Worm (Caenorhabditis elegans): Measurements from ENCODE around the gene M106.2.

Gene M106.2

DNA sequence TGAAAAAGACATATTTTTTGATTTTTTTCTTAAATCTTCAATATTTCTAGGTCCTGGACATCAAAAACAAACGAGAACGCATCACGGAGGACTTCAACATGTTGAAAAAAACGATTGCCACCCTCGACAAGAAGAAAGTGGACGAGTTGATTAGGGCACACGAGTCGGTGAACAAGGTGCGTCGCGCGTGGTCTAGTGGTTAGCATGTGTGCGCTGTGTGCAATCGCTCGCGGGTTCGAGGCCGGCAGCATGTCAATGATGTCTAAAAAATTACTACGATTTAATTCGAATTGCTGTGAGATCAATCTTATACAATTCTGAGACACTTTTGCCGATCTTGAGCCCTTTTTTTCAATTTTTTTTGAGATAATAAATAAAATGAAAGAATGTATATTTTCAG lies 9.7 kb downstream of the M106.2 start (continued):
- TF ChIP-seq cebp-1 (GFP tag; IDR thresholded peaks at IDR 0.05) = peak; percentile 37; the same call in 1 of the 2 replicates
- peak; percentile 76 for TF ChIP-seq cebp-1 (tag; optimal IDR thresholded peaks at IDR 0.05)
- TF ChIP-seq ztf-26 (tag; optimal IDR thresholded peaks at IDR 0.05) = peak; percentile 79
- TF ChIP-seq B0019.2 (GFP tag; conservative IDR thresholded peaks at IDR 0.05) = 0 out of 2 replicates have a peak, but pooled peaks have one; percentile 19
- TF ChIP-seq nhr-120 (GFP tag; IDR thresholded peaks at IDR 0.05) = peak; percentile 71; the same call in 1 of the 2 replicates
- no peak for TF ChIP-seq ama-1 (optimal IDR thresholded peaks at IDR 0.05)
- TF ChIP-seq ama-1 (GFP tag; optimal IDR thresholded peaks at IDR 0.05) = peak; percentile 62 to 67
- peak; percentile 24 for TF ChIP-seq sptf-2 (GFP tag; optimal IDR thresholded peaks at IDR 0.05)
- TF ChIP-seq rpc-1 (optimal IDR thresholded peaks at IDR 0.05) = peak; percentile 87
- TF ChIP-seq rpc-1 (tag; optimal IDR thresholded peaks at IDR 0.05) = peak; percentile 87
- peak; percentile 49; the same call in 1 of the 2 replicates for TF ChIP-seq pbrm-1 (GFP tag; IDR thresholded peaks at IDR 0.05)
- TF ChIP-seq F52B5.7 (tag; optimal IDR thresholded peaks at IDR 0.05) = peak; percentile 80
- peak; percentile 23 for TF ChIP-seq hlh-12 (tag; optimal IDR thresholded peaks at IDR 0.05)
- peak; percentile 75 for TF ChIP-seq fkh-3 (tag; optimal IDR thresholded peaks at IDR 0.05)
- TF ChIP-seq ceh-58 (GFP tag; IDR thresholded peaks at IDR 0.05) = no peak
- TF ChIP-seq aptf-2 (GFP tag; conservative IDR thresholded peaks at IDR 0.05) = no peak
- TF ChIP-seq repo-1 (tag; optimal IDR thresholded peaks at IDR 0.05) = peak; percentile 87
- TF ChIP-seq snpc-3.4 (tag; optimal IDR thresholded peaks at IDR 0.05) = peak; percentile 75
- 0 out of 2 replicates have a peak, but pooled peaks have one; percentile 29 for TF ChIP-seq Y79H2A.3 (GFP tag; conservative IDR thresholded peaks at IDR 0.05)
- TF ChIP-seq tbx-9 (tag; optimal IDR thresholded peaks at IDR 0.05; ENCODE audit: borderline replicate concordance) = peak; percentile 38
- TF ChIP-seq snpc-4 (GFP tag; optimal IDR thresholded peaks at IDR 0.05) = peak; percentile 75
- TF ChIP-seq snpc-4 (tag; optimal IDR thresholded peaks at IDR 0.05) = peak; percentile 24 to 78 (median 72)
- TF ChIP-seq nhr-27 (tag; optimal IDR thresholded peaks at IDR 0.05) = no peak
- TF ChIP-seq aptf-3 (GFP tag; IDR thresholded peaks at IDR 0.05) = peak; percentile 61; the same call in 1 of the 2 replicates
- no peak for TF ChIP-seq sea-2 (GFP tag; IDR thresholded peaks at IDR 0.05)
- TF ChIP-seq ceh-79 (tag; optimal IDR thresholded peaks at IDR 0.05) = peak; percentile 84
- peak; percentile 58; the same call in 1 of the 2 replicates for TF ChIP-seq lir-1 (GFP tag; conservative IDR thresholded peaks at IDR 0.05)
- peak; percentile 84 for TF ChIP-seq chd-7 (tag; optimal IDR thresholded peaks at IDR 0.05)
- TF ChIP-seq rec-8 (tag; optimal IDR thresholded peaks at IDR 0.05) = peak; percentile 76 to 94
- peak; percentile 82 for TF ChIP-seq mes-4 (tag; optimal IDR thresholded peaks at IDR 0.05)
- peak; percentile 13 to 61 for TF ChIP-seq let-607 (tag; optimal IDR thresholded peaks at IDR 0.05)
- 0 out of 2 replicates have a peak, but pooled peaks have one; percentile 18 for TF ChIP-seq Y67H2A.10 (GFP tag; conservative IDR thresholded peaks at IDR 0.05)
- no peak for TF ChIP-seq F57C9.4 (tag; optimal IDR thresholded peaks at IDR 0.05)
- TF ChIP-seq gei-17 (GFP tag; optimal IDR thresholded peaks at IDR 0.05) = no peak
- peak in 1 of 3 experiments; percentile 74 for TF ChIP-seq lin-35 (GFP tag; optimal IDR thresholded peaks at IDR 0.05)
- 0 out of 2 replicates have a peak, but pooled peaks have one; percentile 66 for TF ChIP-seq egl-18 (GFP tag; IDR thresholded peaks at IDR 0.05)
- peak; percentile 75 for TF ChIP-seq T07F8.4 (tag; optimal IDR thresholded peaks at IDR 0.05)
- peak; percentile 92 for TF ChIP-seq athp-1 (tag; optimal IDR thresholded peaks at IDR 0.05)
- TF ChIP-seq attf-3 (GFP tag; conservative IDR thresholded peaks at IDR 0.05) = peak; percentile 59; the same call in 1 of the 2 replicates
- peak; percentile 48 for TF ChIP-seq B0035.1 (tag; optimal IDR thresholded peaks at IDR 0.05)
- TF ChIP-seq egl-44 (GFP tag; IDR thresholded peaks at IDR 0.05) = peak; percentile 63; the same call in 1 of the 2 replicates
- peak; percentile 88 for TF ChIP-seq dox-1 (GFP tag; IDR thresholded peaks at IDR 0.05)
- TF ChIP-seq D2030.7 (GFP tag; IDR thresholded peaks at IDR 0.05) = peak; percentile 43
- TF ChIP-seq F23B12.7 (tag; optimal IDR thresholded peaks at IDR 0.05; ENCODE audit: insufficient read depth) = peak; percentile 82
- no peak for TF ChIP-seq dpff-1 (tag; optimal IDR thresholded peaks at IDR 0.05)
- TF ChIP-seq nfya-1 (tag; optimal IDR thresholded peaks at IDR 0.05; ENCODE audit: borderline replicate concordance, insufficient read depth) = no peak

All from whole organism, young adult.